Worm (Caenorhabditis elegans) whole organism, L3 larva: ENCODE data around the gene K08D10.14.

ENCODE experiments used
- R02D3.7 ChIP-seq: fragments of 150-350 bp; optimal IDR thresholded peaks from 2 replicates; lab custom pipeline; 2014; ENCODE audit warnings: missing biosample characterization, missing genetic modification characterization
- ZK546.5 ChIP-seq: sonication (generic microtip); optimal IDR thresholded peaks from 2 replicates; lab custom pipeline; 2017; ENCODE audit warnings: missing biosample characterization, missing genetic modification characterization
- aly-2 ChIP-seq: fragments of 150-350 bp; optimal IDR thresholded peaks from 2 replicates; lab custom pipeline; 2014; ENCODE audit warnings: missing biosample characterization, missing genetic modification characterization
- ceh-82 ChIP-seq: fragments of 150-350 bp; optimal IDR thresholded peaks from 2 replicates; lab custom pipeline; 2014; ENCODE audit warnings: missing biosample characterization, missing genetic modification characterization
- ceh-9 ChIP-seq: sonication (generic microtip); optimal IDR thresholded peaks from 2 replicates; lab custom pipeline; 2018; ENCODE audit warnings: missing biosample characterization, missing genetic modification characterization
- daf-12 ChIP-seq: fragments of 150-350 bp; optimal IDR thresholded peaks from 2 replicates; lab custom pipeline; 2014; ENCODE audit warnings: missing biosample characterization, missing genetic modification reagents, missing genetic modification characterization
- egl-27 ChIP-seq: sonication (generic microtip); optimal IDR thresholded peaks from 4 replicates; lab custom pipeline; 2017; ENCODE audit warnings: missing biosample characterization, missing genetic modification reagents, missing genetic modification characterization
- elt-1 ChIP-seq: fragments of 150-350 bp; optimal IDR thresholded peaks from 2 replicates; lab custom pipeline; 2014; ENCODE audit warnings: missing biosample characterization, missing genetic modification characterization
- elt-2 ChIP-seq: sonication (generic microtip); optimal IDR thresholded peaks from 2 replicates; lab custom pipeline; 2016; ENCODE audit warnings: missing genetic modification reagents, mild to moderate bottlenecking, missing genetic modification characterization, missing compliant biosample characterization
- elt-3 ChIP-seq, 3 experiments: fragments of 150-350 bp in 1 of 3; sonication (generic microtip) in 2 of 3; optimal IDR thresholded peaks; 2 replicates in 2 of 3; 4 replicates in 1 of 3; lab custom pipeline; 2014 to 2017; ENCODE audit warnings: missing biosample characterization in 3 of 3, missing genetic modification characterization in 3 of 3
- eor-1 ChIP-seq, 2 experiments: fragments of 150-350 bp; optimal IDR thresholded peaks; 2 replicates each; lab custom pipeline; 2014 to 2018; ENCODE audit warnings: missing biosample characterization in 2 of 2, missing genetic modification characterization in 2 of 2
- fkh-10 ChIP-seq: sonication (generic microtip); optimal IDR thresholded peaks from 2 replicates; lab custom pipeline; 2017; ENCODE audit warnings: missing biosample characterization, missing genetic modification reagents, missing genetic modification characterization
- fos-1 ChIP-seq: fragments of 150-350 bp; optimal IDR thresholded peaks from 2 replicates; lab custom pipeline; 2014; ENCODE audit warnings: missing biosample characterization, missing genetic modification characterization
- hmg-11 ChIP-seq: sonication (generic microtip); optimal IDR thresholded peaks from 2 replicates; lab custom pipeline; 2016; ENCODE audit warnings: missing genetic modification characterization, missing compliant biosample characterization
- lin-15B ChIP-seq: fragments of 150-350 bp; optimal IDR thresholded peaks from 2 replicates; lab custom pipeline; 2014; ENCODE audit warnings: missing biosample characterization, missing genetic modification characterization
- lin-39 ChIP-seq: fragments of 150-350 bp; optimal IDR thresholded peaks from 2 replicates; lab custom pipeline; 2018; ENCODE audit warnings: missing biosample characterization, missing genetic modification reagents, missing genetic modification characterization
- lsy-12 ChIP-seq: sonication (generic microtip); optimal IDR thresholded peaks from 2 replicates; lab custom pipeline; 2016; ENCODE audit warnings: mild to moderate bottlenecking, missing genetic modification characterization, missing compliant biosample characterization
- mdl-1 ChIP-seq: fragments of 150-350 bp; optimal IDR thresholded peaks from 2 replicates; lab custom pipeline; 2014; ENCODE audit warnings: missing biosample characterization, missing genetic modification characterization
- nfya-1 ChIP-seq: sonication (generic microtip); optimal IDR thresholded peaks from 2 replicates; lab custom pipeline; 2017; ENCODE audit warnings: missing genetic modification characterization, mild to moderate bottlenecking, missing compliant biosample characterization, antibody characterized with exemption, moderate library complexity; ENCODE audit not compliant: insufficient read depth
- nhr-11 ChIP-seq: fragments of 150-350 bp; optimal IDR thresholded peaks from 2 replicates; lab custom pipeline; 2014; ENCODE audit warnings: missing biosample characterization, missing genetic modification characterization
- nhr-12 ChIP-seq: fragments of 150-350 bp; optimal IDR thresholded peaks from 2 replicates; lab custom pipeline; 2014; ENCODE audit warnings: missing biosample characterization, missing genetic modification characterization
- nhr-237 ChIP-seq: fragments of 150-350 bp; optimal IDR thresholded peaks from 2 replicates; lab custom pipeline; 2014; ENCODE audit warnings: missing biosample characterization, missing genetic modification characterization
- nhr-25 ChIP-seq: sonication (generic microtip); optimal IDR thresholded peaks from 2 replicates; lab custom pipeline; 2017; ENCODE audit warnings: missing biosample characterization, missing genetic modification characterization
- nhr-28 ChIP-seq: fragments of 150-350 bp; optimal IDR thresholded peaks from 2 replicates; lab custom pipeline; 2014; ENCODE audit warnings: missing biosample characterization, missing genetic modification characterization
- nhr-43 ChIP-seq: sonication (generic microtip); optimal IDR thresholded peaks from 2 replicates; lab custom pipeline; 2016; ENCODE audit warnings: mild to moderate bottlenecking, missing genetic modification characterization, missing compliant biosample characterization; ENCODE audit not compliant: poor library complexity, severe bottlenecking
- nhr-67 ChIP-seq: fragments of 150-350 bp; optimal IDR thresholded peaks from 2 replicates; lab custom pipeline; 2014; ENCODE audit warnings: missing biosample characterization, missing genetic modification characterization
- nhr-76 ChIP-seq: fragments of 150-350 bp; sonication (generic microtip); optimal IDR thresholded peaks from 5 replicates; lab custom pipeline; 2014; ENCODE audit warnings: missing biosample characterization, missing genetic modification characterization
- nhr-77 ChIP-seq: fragments of 150-350 bp; optimal IDR thresholded peaks from 2 replicates; lab custom pipeline; 2014; ENCODE audit warnings: missing biosample characterization, missing genetic modification characterization
- pha-4 ChIP-seq: fragments of 150-350 bp; optimal IDR thresholded peaks from 2 replicates; lab custom pipeline; 2014; ENCODE audit warnings: missing biosample characterization, missing genetic modification reagents, missing genetic modification characterization
- pqm-1 ChIP-seq: fragments of 150-350 bp; optimal IDR thresholded peaks from 2 replicates; lab custom pipeline; 2017; ENCODE audit warnings: missing biosample characterization, missing genetic modification characterization, inconsistent platforms
- sea-2 ChIP-seq: fragments of 150-350 bp; sonication (generic microtip); optimal IDR thresholded peaks from 4 replicates; lab custom pipeline; 2014; ENCODE audit warnings: missing biosample characterization, missing genetic modification reagents, missing genetic modification characterization
- skn-1 ChIP-seq: fragments of 150-350 bp; optimal IDR thresholded peaks from 2 replicates; lab custom pipeline; 2014; ENCODE audit warnings: missing biosample characterization, missing genetic modification characterization
- unc-39 ChIP-seq: sonication (generic microtip); optimal IDR thresholded peaks from 4 replicates; lab custom pipeline; 2017; ENCODE audit warnings: missing biosample characterization, missing genetic modification characterization
- unc-62 ChIP-seq: fragments of 150-350 bp; sonication (generic microtip); optimal IDR thresholded peaks from 4 replicates; lab custom pipeline; 2014; ENCODE audit warnings: missing biosample characterization, missing genetic modification reagents, missing genetic modification characterization
- zag-1 ChIP-seq: fragments of 150-350 bp; optimal IDR thresholded peaks from 2 replicates; lab custom pipeline; 2014; ENCODE audit warnings: missing biosample characterization, missing genetic modification characterization
- ztf-4 ChIP-seq: fragments of 150-350 bp; optimal IDR thresholded peaks from 2 replicates; lab custom pipeline; 2014; ENCODE audit warnings: missing biosample characterization, missing genetic modification characterization

K08D10.14 gene

DNA sequence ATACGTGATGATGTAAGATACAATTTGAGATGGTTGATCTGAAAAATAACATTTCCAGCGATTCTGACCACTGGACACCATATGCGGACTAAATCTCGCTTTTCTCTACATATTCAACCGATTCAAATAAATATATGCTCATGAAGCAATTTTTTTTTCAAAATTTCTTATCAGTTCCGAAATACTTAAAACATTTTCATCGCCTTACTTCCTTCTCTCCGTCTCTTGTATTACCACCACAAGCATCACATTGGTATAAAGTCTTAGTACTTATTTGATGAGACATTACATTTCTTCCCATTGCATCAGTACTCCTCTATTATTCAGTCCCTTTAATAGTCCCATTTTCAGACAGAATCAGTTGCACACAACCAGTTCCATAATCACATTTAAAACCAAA is at the start of gene K08D10.14:
TSS of gene K08D10.14 (plus strand) at position 301 of the 400 bp plus-strand sequence.
- TF ChIP-seq elt-2 (tag; lab: Kevin White, UChicago) (peak; percentile 51), unc-39 (tag; lab: Kevin White, UChicago) (no peak)

DNA sequence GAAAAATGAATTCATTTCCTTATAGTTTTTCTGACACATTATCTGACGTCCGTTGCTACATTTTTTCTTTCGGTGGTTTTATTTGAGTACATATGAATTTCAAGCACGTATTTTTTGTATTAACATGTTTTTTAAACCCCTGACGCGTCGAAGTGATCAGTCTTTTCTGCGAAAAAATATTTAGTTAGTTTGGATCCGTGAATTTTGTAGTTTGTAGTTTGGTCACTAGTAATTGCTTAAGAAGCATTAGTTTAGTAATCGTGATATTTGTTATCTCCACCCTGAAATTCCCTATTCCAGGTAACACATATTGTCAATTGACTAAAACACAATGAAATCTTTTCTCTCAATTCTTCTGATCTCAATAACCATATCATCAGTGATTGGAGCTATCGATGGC is 46.0 kb upstream of the K08D10.14 start, which contains the start of gene C35B1.7:
TSS of gene C35B1.7 (plus strand) at position 301 of the 400 bp plus-strand sequence.
- TF ChIP-seq R02D3.7 (tag; lab: Kevin White, UChicago) (no peak), nhr-237 (no peak), lsy-12 (tag; lab: Kevin White, UChicago) (no peak), daf-12 (tag; lab: Kevin White, UChicago) (no peak), egl-27 (tag; lab: Kevin White, UChicago) (no peak), nhr-25 (tag; lab: Kevin White, UChicago) (no peak), nhr-12 (tag; lab: Kevin White, UChicago) (no peak), nfya-1 (tag; lab: Kevin White, UChicago) (no peak), skn-1 (tag; lab: Kevin White, UChicago) (no peak), eor-1 (tag; optimal IDR thresholded peaks at IDR 0.05; lab: Kevin White, UChicago) (no peak)

- no peak for TF ChIP-seq pha-4
- no peak for TF ChIP-seq ztf-4 (tag; lab: Kevin White, UChicago)
- TF ChIP-seq ceh-9 (tag; lab: Kevin White, UChicago), result no peak
- no peak for TF ChIP-seq unc-39 (tag; lab: Kevin White, UChicago)
- no peak for TF ChIP-seq lin-15B (tag; lab: Kevin White, UChicago)
- no peak for TF ChIP-seq nfya-1 (tag; lab: Kevin White, UChicago)
- no peak for TF ChIP-seq R02D3.7 (tag; lab: Kevin White, UChicago)
- TF ChIP-seq daf-12 (tag; lab: Kevin White, UChicago), result no peak
- TF ChIP-seq unc-62 (GFP tag; lab: Kevin White, UChicago), result no peak
- TF ChIP-seq eor-1 (tag; optimal IDR thresholded peaks at IDR 0.05; lab: Kevin White, UChicago), result no peak
- TF ChIP-seq nhr-28 (tag; lab: Kevin White, UChicago), result no peak
- no peak for TF ChIP-seq aly-2 (tag; lab: Kevin White, UChicago)
- TF ChIP-seq nhr-237, result no peak
- TF ChIP-seq ceh-82, result no peak
These were observed 42.4 kb upstream of the K08D10.14 start, which contains the start of gene F49F1.14 for ce11 chrIV:4112387-4112786. F49F1.14 (minus strand) TSS chrIV:4112487.

DNA sequence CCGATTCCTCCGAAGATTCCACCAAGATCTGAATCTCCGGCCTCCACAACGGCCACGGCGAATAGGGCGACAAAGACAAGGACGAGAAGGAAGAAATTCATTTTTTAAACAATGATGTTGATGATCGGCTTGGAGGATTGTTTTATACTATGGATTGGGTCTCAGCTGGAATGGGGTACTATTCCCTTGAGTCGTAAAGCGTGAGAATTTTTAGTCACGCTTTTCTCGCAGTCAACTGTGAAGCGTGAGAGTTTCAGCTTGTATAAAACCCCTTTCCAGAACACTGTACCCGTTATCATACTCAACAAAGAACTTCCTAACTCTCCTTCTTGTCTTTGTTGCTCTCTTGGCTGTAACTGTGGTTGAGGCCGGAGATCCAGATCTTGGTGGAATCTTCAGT is 40.2 kb upstream of the K08D10.14 start, which contains the start of gene F49F1.15:
TSS of gene F49F1.15 (minus strand) at position 101 of the 400 bp plus-strand sequence.
- no peak for TF ChIP-seq mdl-1 (tag; lab: Kevin White, UChicago)
- no peak for TF ChIP-seq fos-1 (tag; lab: Kevin White, UChicago)
- TF ChIP-seq ceh-82, result no peak
- TF ChIP-seq lin-39 (tag; lab: Kevin White, UChicago), result no peak
- no peak for TF ChIP-seq nhr-28 (tag; lab: Kevin White, UChicago)
- no peak for TF ChIP-seq ZK546.5 (tag; lab: Kevin White, UChicago)
- no peak for TF ChIP-seq nhr-77
- TF ChIP-seq elt-3 (tag; optimal IDR thresholded peaks at IDR 0.05; lab: Kevin White, UChicago), result no peak
- TF ChIP-seq aly-2 (tag; lab: Kevin White, UChicago), result no peak
- no peak for TF ChIP-seq elt-1 (tag; lab: Kevin White, UChicago)
- TF ChIP-seq nhr-11 (tag; lab: Kevin White, UChicago), result no peak
- TF ChIP-seq nhr-67 (tag; lab: Kevin White, UChicago), result no peak
- TF ChIP-seq elt-2 (tag; lab: Kevin White, UChicago), result no peak
- no peak for TF ChIP-seq pqm-1 (tag; lab: Kevin White, UChicago)
- no peak for TF ChIP-seq zag-1 (tag; lab: Kevin White, UChicago)
- TF ChIP-seq lin-15B (tag; lab: Kevin White, UChicago), result no peak

DNA sequence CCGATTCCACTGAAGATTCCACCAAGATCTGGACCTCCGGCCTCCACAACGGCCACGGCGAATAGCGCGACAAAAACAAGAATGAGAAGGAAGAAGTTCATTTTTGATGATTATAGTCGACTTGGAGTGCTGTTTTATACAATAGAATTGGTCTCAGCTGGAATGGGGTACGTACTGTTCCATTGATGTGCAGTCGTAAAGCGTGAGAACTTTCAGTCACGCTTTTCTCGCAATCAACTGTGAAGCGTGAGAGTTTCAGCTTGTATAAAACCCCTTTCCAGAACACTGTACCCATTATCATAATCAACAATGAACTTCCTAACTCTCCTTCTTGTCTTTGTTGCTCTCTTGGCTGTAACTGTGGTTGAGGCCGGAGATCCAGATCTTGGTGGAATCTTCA is 39.1 kb upstream of the K08D10.14 start, which contains the start of the genes F49F1.4 and F49F1.2:
TSS of gene F49F1.4 (minus strand) at position 101 of the 400 bp plus-strand sequence.
TSS of gene F49F1.2 (plus strand) at position 310 of the 400 bp plus-strand sequence.
- TF ChIP-seq nfya-1 (tag; lab: Kevin White, UChicago) (no peak), sea-2 (no peak), fkh-10 (GFP tag; lab: Kevin White, UChicago) (no peak), lsy-12 (tag; lab: Kevin White, UChicago) (no peak), nhr-43 (tag; lab: Kevin White, UChicago) (no peak), ceh-9 (tag; lab: Kevin White, UChicago) (no peak), hmg-11 (tag; lab: Kevin White, UChicago) (no peak), unc-62 (GFP tag; lab: Kevin White, UChicago) (no peak), nhr-76 (tag; lab: Kevin White, UChicago) (no peak)
